Fruit fly (Drosophila melanogaster): ENCODE data around the gene Act5C.
A peak's percentile ranks its signal among the peaks of the same experiment; 100 is the strongest.

Act5C gene

DNA sequence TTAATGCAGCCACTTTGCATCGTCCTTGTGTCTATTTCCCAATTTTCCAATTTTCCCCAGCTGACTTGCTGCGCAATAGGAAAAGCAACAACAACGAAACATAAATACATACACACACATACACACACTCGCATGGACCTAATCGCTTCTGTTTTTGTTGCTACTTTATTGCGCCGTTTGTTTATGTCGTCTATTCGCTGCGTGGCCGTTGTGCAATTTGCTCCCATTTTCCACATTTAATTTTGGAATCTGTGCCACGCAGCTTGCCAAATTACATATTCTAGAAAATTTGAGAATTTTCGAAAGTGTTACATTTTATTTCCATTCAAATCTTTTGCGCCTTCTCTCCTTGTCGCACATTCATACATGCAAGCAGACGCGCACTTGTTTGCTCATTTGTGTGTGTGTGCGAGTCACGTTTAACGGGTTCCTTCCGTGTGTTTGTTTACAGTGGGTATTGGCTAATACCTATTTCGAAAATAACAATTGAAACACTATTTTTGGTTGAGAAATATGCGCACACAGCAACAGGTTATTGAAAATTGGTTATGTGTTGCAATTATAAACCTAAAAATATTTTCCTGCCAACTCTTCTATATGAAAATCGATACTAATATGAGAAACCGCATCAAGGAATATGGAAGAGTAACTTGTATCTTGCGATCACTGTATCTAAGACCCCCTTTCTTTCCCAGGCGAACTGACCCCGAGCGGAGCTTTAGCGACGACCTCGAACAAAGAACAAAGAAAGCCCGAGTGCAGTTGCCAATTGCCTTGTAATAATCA, 20.3 kb upstream of the Act5C start (continued):
- TF ChIP-seq CG11456 (GFP tag; IDR thresholded peaks at IDR 0.05): peak; percentile 33; the same call in 1 of the 3 replicates
- peak; percentile 40 for TF ChIP-seq nau (GFP tag; optimal IDR thresholded peaks at IDR 0.05)
- no peak for TF ChIP-seq yki (optimal IDR thresholded peaks at IDR 0.05)
- peak; percentile 5 for TF ChIP-seq CTCF (GFP tag; optimal IDR thresholded peaks at IDR 0.05)
- TF ChIP-seq CG4424 (GFP tag; optimal IDR thresholded peaks at IDR 0.05): peak; percentile 44
- TF ChIP-seq CG10147 (GFP tag; optimal IDR thresholded peaks at IDR 0.05): peak; percentile 34
- peak; percentile 8 for TF ChIP-seq zen (tag; optimal IDR thresholded peaks at IDR 0.05)
- TF ChIP-seq CG2678 (tag; optimal IDR thresholded peaks at IDR 0.05): peak; percentile 70
- peak; percentile 43 for TF ChIP-seq unpg (GFP tag; optimal IDR thresholded peaks at IDR 0.05)
- TF ChIP-seq psq (GFP tag; optimal IDR thresholded peaks at IDR 0.05): peak; percentile 85
- no peak for TF ChIP-seq CG15514 (GFP tag; optimal IDR thresholded peaks at IDR 0.05)
- peak; percentile 29 for TF ChIP-seq fu2 (GFP tag; optimal IDR thresholded peaks at IDR 0.05)
- TF ChIP-seq CG13424 (tag; optimal IDR thresholded peaks at IDR 0.05): peak; percentile 58
- no peak for TF ChIP-seq CG3726 (GFP tag; IDR thresholded peaks at IDR 0.05)
- peak; percentile 80 for TF ChIP-seq sens (GFP tag)
- TF ChIP-seq H2.0 (GFP tag; IDR thresholded peaks at IDR 0.05): no peak
- TF ChIP-seq CG15011 (GFP tag; optimal IDR thresholded peaks at IDR 0.05): no peak
- peak; percentile 65 for TF ChIP-seq Meics (GFP tag; optimal IDR thresholded peaks at IDR 0.05)
- no peak for TF ChIP-seq hkb (optimal IDR thresholded peaks at IDR 0.05)
- TF ChIP-seq hkb (GFP tag; IDR thresholded peaks at IDR 0.05): peak; percentile 38; the same call in 1 of the 2 replicates
- TF ChIP-seq dmrt99B (tag; optimal IDR thresholded peaks at IDR 0.05): peak; percentile 64
- peak; percentile 46 for TF ChIP-seq CHES-1-like (GFP tag; optimal IDR thresholded peaks at IDR 0.05)
- TF ChIP-seq jumu (GFP tag; optimal IDR thresholded peaks at IDR 0.05): no peak
- peak; percentile 26 for TF ChIP-seq CG2202 (tag; optimal IDR thresholded peaks at IDR 0.05)
- TF ChIP-seq al (GFP tag; IDR thresholded peaks at IDR 0.05): no peak
- TF ChIP-seq CG17361 (GFP tag; IDR thresholded peaks at IDR 0.05): peak; percentile 43; the same call in 2 of the 3 replicates
- peak; percentile 14 for TF ChIP-seq Antp (GFP tag; optimal IDR thresholded peaks at IDR 0.05)
- TF ChIP-seq Elba2 (GFP tag; optimal IDR thresholded peaks at IDR 0.05): peak; percentile 99
- TF ChIP-seq CG15269 (tag; optimal IDR thresholded peaks at IDR 0.05): peak; percentile 62
- no peak for TF ChIP-seq bbx (GFP tag; IDR thresholded peaks at IDR 0.05; ENCODE audit: partially characterized antibody)
- no peak for TF ChIP-seq btn (GFP tag; optimal IDR thresholded peaks at IDR 0.05)
- TF ChIP-seq CrebB (tag; optimal IDR thresholded peaks at IDR 0.05): peak; percentile 8
- TF ChIP-seq Ravus (GFP tag; IDR thresholded peaks at IDR 0.05): no peak
- no peak for TF ChIP-seq TFAM (GFP tag; optimal IDR thresholded peaks at IDR 0.05)
- peak in 1 of 2 experiments; percentile 52 for TF ChIP-seq dpn (GFP tag; optimal IDR thresholded peaks at IDR 0.05)
- TF ChIP-seq CG14014 (GFP tag; IDR thresholded peaks at IDR 0.05): peak; percentile 70
- TF ChIP-seq ci (GFP tag; IDR thresholded peaks at IDR 0.05): peak; percentile 60; the same call in 2 of the 3 replicates
- TF ChIP-seq CG18599 (GFP tag; optimal IDR thresholded peaks at IDR 0.05): peak; percentile 71
- TF ChIP-seq chm (GFP tag; IDR thresholded peaks at IDR 0.05): no peak
- TF ChIP-seq Hr3 (GFP tag; optimal IDR thresholded peaks at IDR 0.05): peak; percentile 36
- TF ChIP-seq CG31441 (GFP tag; IDR thresholded peaks at IDR 0.05): peak; percentile 40; the same call in 1 of the 2 replicates
- peak; percentile 18 for TF ChIP-seq CG1233 (GFP tag; optimal IDR thresholded peaks at IDR 0.05)
- peak; percentile 62 for TF ChIP-seq Ptx1 (GFP tag; IDR thresholded peaks at IDR 0.05)
- TF ChIP-seq Atf6 (GFP tag; IDR thresholded peaks at IDR 0.05): peak; percentile 54; the same call in 1 of the 2 replicates
- TF ChIP-seq HLH54F (GFP tag; optimal IDR thresholded peaks at IDR 0.05): peak; percentile 33
- no peak for TF ChIP-seq sr (GFP tag; IDR thresholded peaks at IDR 0.05)
- no peak for TF ChIP-seq jigr1 (GFP tag; IDR thresholded peaks at IDR 0.05)
- no peak for TF ChIP-seq CG6854 (GFP tag; optimal IDR thresholded peaks at IDR 0.05)
- no peak for TF ChIP-seq prd (optimal IDR thresholded peaks at IDR 0.05)
- TF ChIP-seq prd (GFP tag; IDR thresholded peaks at IDR 0.05): peak; percentile 55; the same call in 2 of the 3 replicates
- TF ChIP-seq Spps (tag; optimal IDR thresholded peaks at IDR 0.05): peak; percentile 6

Data from whole organism, embryonic.